Fruit fly (Drosophila melanogaster): ENCODE results near the gene CG42327.

Gene CG42327

DNA sequence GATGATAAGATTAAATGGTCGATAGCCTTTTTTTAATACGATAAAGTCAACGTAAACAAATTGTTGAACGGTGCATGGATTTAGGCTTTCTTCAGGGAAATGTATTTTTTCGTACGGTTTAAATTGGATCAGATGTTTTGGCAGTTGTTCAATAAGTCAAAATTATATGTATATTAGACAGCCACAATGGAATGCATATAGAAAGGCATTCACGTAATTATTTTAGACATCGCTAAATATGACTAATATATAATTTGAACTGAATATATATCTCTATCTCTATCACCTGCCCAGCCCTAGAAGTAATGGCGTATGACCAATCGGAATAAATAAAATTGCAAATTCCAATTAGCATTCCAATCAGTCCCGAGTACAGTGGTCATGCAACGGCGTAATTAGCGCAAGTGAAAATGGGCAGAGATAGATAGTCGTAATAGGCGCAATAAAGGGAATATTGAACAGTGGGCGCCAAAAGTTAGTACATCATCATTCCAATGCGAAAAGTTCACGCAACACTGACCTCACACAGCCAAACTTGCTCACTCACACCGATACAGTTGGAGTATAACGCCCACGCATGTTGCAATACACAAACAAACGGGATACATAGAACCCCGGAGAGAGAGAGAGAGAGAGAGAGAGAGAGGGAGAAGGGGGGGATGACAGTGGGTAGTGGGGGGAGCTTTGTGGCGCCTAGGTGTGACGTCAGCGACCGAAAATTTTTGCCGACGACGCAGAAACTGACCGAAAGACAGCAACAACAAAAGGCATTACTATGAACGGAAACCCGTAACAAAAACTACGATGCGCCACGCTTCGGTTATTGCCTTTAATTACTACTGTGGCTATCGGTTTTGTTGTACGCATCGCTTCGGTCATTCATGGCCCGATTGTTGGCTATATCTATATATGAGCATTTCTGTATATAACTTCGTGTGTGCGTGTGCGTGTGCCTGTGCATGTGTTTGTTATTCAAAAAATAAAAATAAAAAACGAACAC lies 7.3 kb upstream of the CG42327 start:
- TF ChIP-seq ovo (GFP tag; optimal IDR thresholded peaks at IDR 0.05) (no peak), kay (GFP tag; ENCODE audit: borderline replicate concordance) (peak; percentile 93), Mnt (GFP tag; optimal IDR thresholded peaks at IDR 0.05) (no peak), toe (GFP tag; optimal IDR thresholded peaks at IDR 0.05) (no peak), Hr96 (GFP tag; optimal IDR thresholded peaks at IDR 0.05) (no peak), cic (GFP tag; optimal IDR thresholded peaks at IDR 0.05) (peak; percentile 13), cnc (optimal IDR thresholded peaks at IDR 0.05) (no peak), CG12768 (GFP tag; optimal IDR thresholded peaks at IDR 0.05) (peak; percentile 33), tj (GFP tag; optimal IDR thresholded peaks at IDR 0.05) (peak; percentile 48)

DNA sequence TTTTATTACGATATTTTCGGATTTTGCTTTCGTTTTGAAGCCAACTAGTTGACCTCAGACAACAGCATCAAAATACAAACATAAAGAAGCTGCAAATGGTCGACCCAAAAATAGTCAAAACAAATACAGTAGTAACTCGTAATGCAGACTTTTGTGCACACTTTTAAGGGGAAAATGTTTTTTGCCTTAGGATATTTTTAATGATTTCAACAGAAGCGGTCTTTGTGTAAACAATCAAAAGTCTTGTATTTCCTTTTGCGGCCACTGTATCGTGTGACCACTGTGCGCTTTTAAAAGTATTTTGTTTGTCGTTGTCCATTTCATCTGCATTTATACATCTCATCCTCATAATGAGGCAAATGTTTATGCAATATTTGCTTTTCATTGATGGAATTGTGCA lies 6.5 kb upstream of the CG42327 start:
- TF ChIP-seq CG7101 (tag; optimal IDR thresholded peaks at IDR 0.05), result peak; percentile 82
- peak; percentile 84 for TF ChIP-seq CG33017 (tag; optimal IDR thresholded peaks at IDR 0.05)
- TF ChIP-seq bab1 (GFP tag; optimal IDR thresholded peaks at IDR 0.05), result peak; percentile 82
- peak; percentile 72 for TF ChIP-seq CG5204 (GFP tag; optimal IDR thresholded peaks at IDR 0.05)
- peak; percentile 68 for TF ChIP-seq Clk (GFP tag; optimal IDR thresholded peaks at IDR 0.05)
- TF ChIP-seq cic (GFP tag; optimal IDR thresholded peaks at IDR 0.05), result no peak
- TF ChIP-seq CG11617 (GFP tag; optimal IDR thresholded peaks at IDR 0.05), result peak; percentile 48
- TF ChIP-seq Hr96 (GFP tag; optimal IDR thresholded peaks at IDR 0.05), result peak; percentile 48
- no peak for TF ChIP-seq ovo (GFP tag; optimal IDR thresholded peaks at IDR 0.05)
- TF ChIP-seq CG14711 (tag; optimal IDR thresholded peaks at IDR 0.05), result peak; percentile 70
- TF ChIP-seq cnc (optimal IDR thresholded peaks at IDR 0.05), result no peak
- peak; percentile 45 for TF ChIP-seq toe (GFP tag; optimal IDR thresholded peaks at IDR 0.05)
- TF ChIP-seq pad (GFP tag; optimal IDR thresholded peaks at IDR 0.05), result peak; percentile 36
- TF ChIP-seq kay (GFP tag; ENCODE audit: borderline replicate concordance), result no peak
- TF ChIP-seq CG7045 (GFP tag; optimal IDR thresholded peaks at IDR 0.05), result peak; percentile 84
- TF ChIP-seq CG1620 (GFP tag; optimal IDR thresholded peaks at IDR 0.05), result peak; percentile 50
- TF ChIP-seq CG12768 (GFP tag; optimal IDR thresholded peaks at IDR 0.05), result peak; percentile 80
- peak; percentile 33 for TF ChIP-seq Crg-1 (GFP tag; optimal IDR thresholded peaks at IDR 0.05)
- no peak for TF ChIP-seq tj (GFP tag; optimal IDR thresholded peaks at IDR 0.05)
- no peak for TF ChIP-seq Mnt (GFP tag; optimal IDR thresholded peaks at IDR 0.05)

DNA sequence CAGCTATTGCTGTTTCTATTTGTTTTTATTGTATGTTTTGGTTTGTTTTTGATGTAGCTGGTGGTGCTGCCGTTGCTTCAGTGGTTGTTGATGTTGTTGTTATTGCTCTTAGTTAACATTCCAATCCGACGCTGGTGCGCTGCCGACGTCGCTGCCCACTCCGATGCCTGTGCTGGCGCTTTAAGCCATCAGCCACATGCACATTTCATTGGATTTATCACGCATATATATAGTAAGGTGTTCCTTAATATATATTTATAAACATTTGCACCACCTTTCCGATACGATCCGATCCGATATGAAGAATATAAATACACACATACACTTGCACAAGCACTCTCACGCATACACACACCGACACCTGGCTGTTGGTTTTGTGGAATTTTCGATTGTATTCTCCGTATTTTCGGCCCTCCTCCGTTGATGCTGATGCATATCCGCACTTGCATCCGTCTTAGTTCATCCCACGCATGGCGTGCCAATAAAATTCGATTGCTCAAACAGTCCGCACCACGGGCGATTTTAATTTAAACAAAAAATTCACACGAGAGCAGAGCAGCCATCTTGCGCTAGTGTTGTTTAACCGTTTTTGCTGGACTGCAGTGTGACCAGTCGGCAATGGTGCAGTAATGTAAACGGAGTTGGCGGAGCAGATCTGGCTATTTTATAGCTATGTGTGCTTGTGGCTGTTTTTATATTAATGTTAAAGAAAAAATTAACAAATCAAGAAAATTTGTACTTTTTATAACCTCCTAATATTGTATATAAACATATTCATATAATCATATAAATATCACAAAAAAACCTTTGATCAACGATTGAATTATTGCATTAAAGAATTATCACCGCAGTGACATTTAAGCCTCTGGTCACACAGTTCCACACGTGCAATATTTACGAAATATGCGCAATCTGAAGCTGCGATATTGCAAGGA lies 5.6 kb upstream of the CG42327 start, which contains the start of the genes Csk and Elp1:
Csk (minus strand) TSS at position 602 of the 935 bp plus-strand sequence.
Elp1 (plus strand) TSS at position 867 of the 935 bp plus-strand sequence.
- TF ChIP-seq cic (GFP tag; optimal IDR thresholded peaks at IDR 0.05), result peak; percentile 78
- TF ChIP-seq CG1620 (GFP tag; optimal IDR thresholded peaks at IDR 0.05), result peak; percentile 76
- peak; percentile 55 for TF ChIP-seq CG5204 (GFP tag; optimal IDR thresholded peaks at IDR 0.05)
- TF ChIP-seq CG7101 (tag; optimal IDR thresholded peaks at IDR 0.05), result peak; percentile 74
- no peak for TF ChIP-seq CG12768 (GFP tag; optimal IDR thresholded peaks at IDR 0.05)
- peak; percentile 76 for TF ChIP-seq toe (GFP tag; optimal IDR thresholded peaks at IDR 0.05)
- peak; percentile 68 for TF ChIP-seq Crg-1 (GFP tag; optimal IDR thresholded peaks at IDR 0.05)
- TF ChIP-seq pad (GFP tag; optimal IDR thresholded peaks at IDR 0.05), result peak; percentile 67
- peak; percentile 65 for TF ChIP-seq kay (GFP tag; ENCODE audit: borderline replicate concordance)
- TF ChIP-seq tj (GFP tag; optimal IDR thresholded peaks at IDR 0.05), result peak; percentile 42
- TF ChIP-seq CG14711 (tag; optimal IDR thresholded peaks at IDR 0.05), result peak; percentile 47
- TF ChIP-seq CG33017 (tag; optimal IDR thresholded peaks at IDR 0.05), result peak; percentile 52
- TF ChIP-seq Clk (GFP tag; optimal IDR thresholded peaks at IDR 0.05), result peak; percentile 43
- TF ChIP-seq CG11617 (GFP tag; optimal IDR thresholded peaks at IDR 0.05), result peak; percentile 66
- peak; percentile 97 for TF ChIP-seq Mnt (GFP tag; optimal IDR thresholded peaks at IDR 0.05)
- TF ChIP-seq cnc (optimal IDR thresholded peaks at IDR 0.05), result no peak
- TF ChIP-seq CG7045 (GFP tag; optimal IDR thresholded peaks at IDR 0.05), result peak; percentile 49
- TF ChIP-seq bab1 (GFP tag; optimal IDR thresholded peaks at IDR 0.05), result peak; percentile 71
- peak; percentile 59 for TF ChIP-seq Hr96 (GFP tag; optimal IDR thresholded peaks at IDR 0.05)
- TF ChIP-seq ovo (GFP tag; optimal IDR thresholded peaks at IDR 0.05), result peak; percentile 67

DNA sequence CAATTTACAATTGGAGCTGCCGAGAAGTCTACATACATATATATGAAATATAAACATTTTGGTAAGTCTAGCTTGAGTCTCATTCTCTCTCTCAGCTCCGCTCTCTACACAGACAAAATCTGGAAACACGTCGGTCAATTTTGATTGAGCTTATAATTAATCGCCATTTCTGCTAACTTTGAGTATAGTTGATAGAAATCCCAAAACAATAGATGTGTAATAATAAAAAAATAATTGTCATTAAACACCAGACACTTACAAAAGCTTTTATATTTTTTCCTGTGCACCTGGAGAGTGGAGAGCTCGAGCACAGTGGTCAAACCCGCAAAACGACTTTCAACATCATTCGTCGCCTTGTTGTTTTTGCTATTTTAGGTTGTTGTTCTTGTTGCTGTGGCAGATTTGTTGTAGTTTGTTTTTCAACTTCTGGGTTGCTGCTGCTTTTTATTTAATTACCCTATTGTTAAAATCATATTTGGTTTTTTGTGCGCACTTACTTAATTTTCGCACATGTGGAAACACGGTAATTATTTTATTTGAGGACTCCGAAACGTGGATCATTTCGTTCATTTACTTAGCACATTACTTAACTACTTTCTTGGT lies 766 bp downstream of the CG42327 start:
- TF ChIP-seq cnc (optimal IDR thresholded peaks at IDR 0.05), result no peak
- peak; percentile 92 for TF ChIP-seq CG7101 (tag; optimal IDR thresholded peaks at IDR 0.05)
- TF ChIP-seq CG33017 (tag; optimal IDR thresholded peaks at IDR 0.05), result peak; percentile 91
- TF ChIP-seq Hr96 (GFP tag; optimal IDR thresholded peaks at IDR 0.05), result peak; percentile 67
- no peak for TF ChIP-seq cic (GFP tag; optimal IDR thresholded peaks at IDR 0.05)
- peak; percentile 56 for TF ChIP-seq Crg-1 (GFP tag; optimal IDR thresholded peaks at IDR 0.05)
- TF ChIP-seq Clk (GFP tag; optimal IDR thresholded peaks at IDR 0.05), result peak; percentile 48
- peak; percentile 11 for TF ChIP-seq toe (GFP tag; optimal IDR thresholded peaks at IDR 0.05)
- TF ChIP-seq CG14711 (tag; optimal IDR thresholded peaks at IDR 0.05), result peak; percentile 88
- no peak for TF ChIP-seq pad (GFP tag; optimal IDR thresholded peaks at IDR 0.05)
- peak; percentile 68 for TF ChIP-seq CG5204 (GFP tag; optimal IDR thresholded peaks at IDR 0.05)
- peak; percentile 41 for TF ChIP-seq tj (GFP tag; optimal IDR thresholded peaks at IDR 0.05)
- TF ChIP-seq bab1 (GFP tag; optimal IDR thresholded peaks at IDR 0.05), result peak; percentile 97
- TF ChIP-seq CG11617 (GFP tag; optimal IDR thresholded peaks at IDR 0.05), result peak; percentile 60
- TF ChIP-seq CG1620 (GFP tag; optimal IDR thresholded peaks at IDR 0.05), result peak; percentile 61
- no peak for TF ChIP-seq ovo (GFP tag; optimal IDR thresholded peaks at IDR 0.05)
- TF ChIP-seq kay (GFP tag; ENCODE audit: borderline replicate concordance), result peak; percentile 79
- peak; percentile 71 for TF ChIP-seq CG7045 (GFP tag; optimal IDR thresholded peaks at IDR 0.05)
- peak; percentile 46 for TF ChIP-seq Mnt (GFP tag; optimal IDR thresholded peaks at IDR 0.05)
- TF ChIP-seq CG12768 (GFP tag; optimal IDR thresholded peaks at IDR 0.05), result peak; percentile 71

Data from whole organism, adult.